Fruit fly (Drosophila melanogaster) whole organism, embryonic: Measurements from ENCODE around the gene Ac78C.
A peak's percentile ranks its signal among the peaks of the same experiment; 100 is the strongest.

Source experiments
- Abd-B ChIP-seq: fragments of 200-800 bp; sonication (Bioruptor generic); optimal IDR thresholded peaks from 2 replicates; lab custom pipeline; 2018; ENCODE audit warnings: missing biosample characterization, mild to moderate bottlenecking, missing genetic modification characterization, moderate library complexity
- C15 ChIP-seq: fragments of 200-800 bp; sonication (Bioruptor generic); IDR thresholded peaks from 3 replicates; pipeline ENCODE4 v1.3.6; 2022; ENCODE audit warnings: missing biosample characterization, missing genetic modification characterization
- CG10209 ChIP-seq: fragments of 200-800 bp; sonication (Bioruptor generic); optimal IDR thresholded peaks from 3 replicates; lab custom pipeline; 2017; ENCODE audit warnings: missing biosample characterization, mild to moderate bottlenecking, missing genetic modification characterization, missing genetic modification reagents
- CG10565 ChIP-seq: fragments of 200-800 bp; sonication (Bioruptor generic); optimal IDR thresholded peaks from 3 replicates; lab custom pipeline; 2016; ENCODE audit warnings: missing biosample characterization, mild to moderate bottlenecking, missing genetic modification characterization
- CG11560 ChIP-seq: fragments of 200-800 bp; sonication (Bioruptor generic); IDR thresholded peaks from 3 replicates; pipeline ENCODE4 v1.3.6; 2022; ENCODE audit warnings: missing biosample characterization, missing genetic modification characterization
- CG14667 ChIP-seq: fragments of 200-800 bp; sonication (Bioruptor generic); IDR thresholded peaks from 2 replicates; pipeline ENCODE4 v1.3.6; 2022; ENCODE audit warnings: missing biosample characterization, missing genetic modification characterization
- CG15011 ChIP-seq: fragments of 200-800 bp; sonication (Bioruptor generic); optimal IDR thresholded peaks from 3 replicates; lab custom pipeline; 2018; ENCODE audit warnings: missing biosample characterization, mild to moderate bottlenecking, missing genetic modification characterization
- CG15514 ChIP-seq: fragments of 200-800 bp; sonication (Bioruptor generic); optimal IDR thresholded peaks from 3 replicates; lab custom pipeline; 2017; ENCODE audit warnings: missing biosample characterization, missing genetic modification characterization, mild to moderate bottlenecking, moderate library complexity, missing genetic modification reagents
- CG16815 ChIP-seq: fragments of 200-800 bp; sonication (Bioruptor generic); optimal IDR thresholded peaks from 3 replicates; lab custom pipeline; 2017; ENCODE audit warnings: missing biosample characterization, mild to moderate bottlenecking, missing genetic modification characterization
- CG17328 ChIP-seq: fragments of 200-800 bp; sonication (Bioruptor generic); IDR thresholded peaks from 2 replicates; pipeline ENCODE4 v1.3.6; 2022; ENCODE audit warnings: missing biosample characterization, missing genetic modification characterization
- CG3847 ChIP-seq: fragments of 200-800 bp; sonication (Bioruptor generic); IDR thresholded peaks from 2 replicates; pipeline ENCODE4 v1.3.6; 2022; ENCODE audit warnings: missing biosample characterization, missing genetic modification characterization
- CG4707 ChIP-seq: fragments of 200-800 bp; sonication (Bioruptor generic); optimal IDR thresholded peaks from 2 replicates; lab custom pipeline; 2018; ENCODE audit warnings: missing biosample characterization, mild to moderate bottlenecking, missing genetic modification characterization, moderate library complexity
- CG6254 ChIP-seq: fragments of 200-800 bp; sonication (Bioruptor generic); optimal IDR thresholded peaks from 3 replicates; lab custom pipeline; 2017; ENCODE audit warnings: mild to moderate bottlenecking, missing biosample characterization, missing genetic modification reagents, missing genetic modification characterization
- CG6683 ChIP-seq: fragments of 200-800 bp; sonication (Bioruptor generic); optimal IDR thresholded peaks from 2 replicates; lab custom pipeline; 2017; ENCODE audit warnings: missing biosample characterization, mild to moderate bottlenecking, missing genetic modification characterization, missing genetic modification reagents
- CG6765 ChIP-seq: fragments of 200-800 bp; sonication (Bioruptor generic); optimal IDR thresholded peaks from 3 replicates; lab custom pipeline; 2017; ENCODE audit warnings: missing biosample characterization, mild to moderate bottlenecking, missing genetic modification characterization
- CG7987 ChIP-seq: fragments of 200-800 bp; sonication (Bioruptor generic); optimal IDR thresholded peaks from 2 replicates; lab custom pipeline; 2018; ENCODE audit warnings: missing biosample characterization, mild to moderate bottlenecking, missing genetic modification characterization, moderate library complexity
- CG9876 ChIP-seq: fragments of 200-800 bp; sonication (Bioruptor generic); optimal IDR thresholded peaks from 2 replicates; lab custom pipeline; 2016; ENCODE audit warnings: missing biosample characterization, missing genetic modification characterization
- CkIIα-i1 ChIP-seq: fragments of 200-800 bp; sonication (Bioruptor generic); IDR thresholded peaks from 2 replicates; pipeline ENCODE4 v1.3.6; 2022; ENCODE audit warnings: missing biosample characterization, missing genetic modification characterization
- Dek ChIP-seq: fragments of 200-800 bp; sonication (Bioruptor generic); optimal IDR thresholded peaks from 3 replicates; lab custom pipeline; 2019; ENCODE audit warnings: missing biosample characterization, mild to moderate bottlenecking, missing genetic modification characterization, moderate library complexity
- Drgx ChIP-seq: fragments of 200-800 bp; sonication (Bioruptor generic); IDR thresholded peaks from 2 replicates; pipeline ENCODE4 v1.3.6; 2022; ENCODE audit warnings: missing biosample characterization, missing genetic modification characterization
- Fer2 ChIP-seq: fragments of 200-800 bp; sonication (Bioruptor generic); optimal IDR thresholded peaks from 2 replicates; lab custom pipeline; 2018; ENCODE audit warnings: missing biosample characterization, mild to moderate bottlenecking, missing genetic modification characterization, moderate library complexity
- Hmx ChIP-seq: fragments of 200-800 bp; sonication (Bioruptor generic); optimal IDR thresholded peaks from 2 replicates; lab custom pipeline; 2016; ENCODE audit warnings: missing biosample characterization, missing genetic modification characterization
- MTF-1 ChIP-seq: fragments of 200-800 bp; sonication (Bioruptor generic); optimal IDR thresholded peaks from 2 replicates; lab custom pipeline; 2018; ENCODE audit warnings: missing biosample characterization, mild to moderate bottlenecking, missing genetic modification characterization, borderline replicate concordance
- Mes4 ChIP-seq: fragments of 200-800 bp; sonication (Bioruptor generic); optimal IDR thresholded peaks from 2 replicates; lab custom pipeline; 2016; ENCODE audit warnings: missing biosample characterization, missing genetic modification characterization
- Neu2 ChIP-seq: fragments of 200-800 bp; sonication (Bioruptor generic); optimal IDR thresholded peaks from 3 replicates; lab custom pipeline; 2016; ENCODE audit warnings: missing biosample characterization, missing genetic modification characterization, borderline replicate concordance
- PHDP ChIP-seq: fragments of 200-800 bp; sonication (Bioruptor generic); optimal IDR thresholded peaks from 3 replicates; lab custom pipeline; 2018; ENCODE audit warnings: missing biosample characterization, mild to moderate bottlenecking, missing genetic modification characterization, moderate library complexity
- Ravus ChIP-seq: fragments of 200-800 bp; sonication (Bioruptor generic); IDR thresholded peaks from 2 replicates; pipeline ENCODE4 v1.3.6; 2022; ENCODE audit warnings: missing biosample characterization, missing genetic modification characterization
- Scr ChIP-seq: fragments of 200-800 bp; sonication (Bioruptor generic); IDR thresholded peaks from 2 replicates; pipeline ENCODE4 v1.3.6; 2022; ENCODE audit warnings: missing biosample characterization, missing genetic modification characterization; ENCODE audit not compliant: partially characterized antibody
- abd-A ChIP-seq: fragments of 200-800 bp; sonication (Bioruptor generic); optimal IDR thresholded peaks from 3 replicates; lab custom pipeline; 2019; ENCODE audit warnings: missing biosample characterization, mild to moderate bottlenecking, missing genetic modification characterization, moderate library complexity
- ara ChIP-seq: fragments of 200-800 bp; sonication (Bioruptor generic); IDR thresholded peaks from 2 replicates; pipeline ENCODE4 v1.3.6; 2022; ENCODE audit warnings: missing biosample characterization, missing genetic modification characterization
- bcd ChIP-seq: fragments of 200-800 bp; sonication (Bioruptor generic); optimal IDR thresholded peaks from 2 replicates; lab custom pipeline; 2017; ENCODE audit warnings: missing biosample characterization, mild to moderate bottlenecking, missing genetic modification characterization
- cad ChIP-seq: fragments of >200 bp; optimal IDR thresholded peaks from 2 replicates; lab custom pipeline; 2017; ENCODE audit warnings: missing biosample characterization, missing genetic modification characterization
- chn ChIP-seq: fragments of 200-800 bp; sonication (Bioruptor generic); optimal IDR thresholded peaks from 2 replicates; lab custom pipeline; 2016; ENCODE audit warnings: missing biosample characterization, missing genetic modification characterization
- dpn ChIP-seq, 2 experiments: fragments of 200-800 bp; sonication (Bioruptor generic); optimal IDR thresholded peaks; 3 replicates each; lab custom pipeline; 2016; ENCODE audit warnings: missing biosample characterization in 2 of 2, missing genetic modification characterization in 2 of 2
- eve ChIP-seq, 2 experiments: fragments of >200 bp; optimal IDR thresholded peaks; 2 replicates each; lab custom pipeline; 2017; ENCODE audit warnings: missing biosample characterization in 2 of 2, missing genetic modification characterization in 2 of 2
- fu2 ChIP-seq: fragments of 200-800 bp; sonication (Bioruptor generic); optimal IDR thresholded peaks from 2 replicates; lab custom pipeline; 2016; ENCODE audit warnings: missing biosample characterization, missing genetic modification characterization
- gem ChIP-seq: fragments of 200-800 bp; sonication (Bioruptor generic); optimal IDR thresholded peaks from 2 replicates; lab custom pipeline; 2019; ENCODE audit warnings: missing biosample characterization, mild to moderate bottlenecking, missing genetic modification characterization, moderate library complexity
- kay ChIP-seq: fragments of 200-800 bp; sonication (Bioruptor generic); optimal IDR thresholded peaks from 2 replicates; lab custom pipeline; 2016; ENCODE audit warnings: missing biosample characterization, missing genetic modification characterization
- klu ChIP-seq: fragments of 200-800 bp; sonication (Bioruptor generic); IDR thresholded peaks from 2 replicates; pipeline ENCODE4 v1.3.6; 2022; ENCODE audit warnings: missing biosample characterization, missing genetic modification characterization
- nau ChIP-seq: fragments of 200-800 bp; sonication (Bioruptor generic); optimal IDR thresholded peaks from 3 replicates; lab custom pipeline; 2017; ENCODE audit warnings: missing biosample characterization, mild to moderate bottlenecking, missing genetic modification characterization, missing genetic modification reagents
- onecut ChIP-seq: fragments of 200-800 bp; sonication (Bioruptor generic); IDR thresholded peaks from 2 replicates; pipeline ENCODE4 v1.3.6; 2022; ENCODE audit warnings: missing biosample characterization, missing genetic modification characterization
- ranshi ChIP-seq: fragments of 200-800 bp; sonication (Bioruptor generic); IDR thresholded peaks from 2 replicates; pipeline ENCODE4 v1.3.6; 2022; ENCODE audit warnings: missing biosample characterization, missing genetic modification characterization
- repo ChIP-seq: fragments of 200-800 bp; sonication (Bioruptor generic); optimal IDR thresholded peaks from 2 replicates; lab custom pipeline; 2016; ENCODE audit warnings: missing biosample characterization, missing genetic modification characterization
- ro ChIP-seq: fragments of 200-800 bp; sonication (Bioruptor generic); IDR thresholded peaks from 2 replicates; pipeline ENCODE4 v1.3.6; 2022; ENCODE audit warnings: missing biosample characterization, missing genetic modification characterization
- sc ChIP-seq, 3 experiments: fragments of >200 bp in 2 of 3; fragments of 200-800 bp in 1 of 3; sonication (Bioruptor generic) in 1 of 3; optimal IDR thresholded peaks; 2 replicates in 2 of 3; 3 replicates in 1 of 3; lab custom pipeline; 2017; ENCODE audit warnings: mild to moderate bottlenecking in 1 of 3, missing biosample characterization in 1 of 3, missing genetic modification characterization in 1 of 3, missing genetic modification reagents in 1 of 3
- sens ChIP-seq: fragments of 200-800 bp; sonication (Bioruptor generic); peaks from one replicate; lab custom pipeline; 2016; ENCODE audit warnings: missing biosample characterization, missing genetic modification characterization
- slp2 ChIP-seq: fragments of 200-800 bp; sonication (Bioruptor generic); optimal IDR thresholded peaks from 2 replicates; lab custom pipeline; 2016; ENCODE audit warnings: missing biosample characterization, missing genetic modification characterization
- tio ChIP-seq: fragments of 200-800 bp; sonication (Bioruptor generic); optimal IDR thresholded peaks from 2 replicates; lab custom pipeline; 2017; ENCODE audit warnings: missing biosample characterization, missing genetic modification characterization, inconsistent platforms
- tna ChIP-seq: fragments of 200-800 bp; sonication (Bioruptor generic); IDR thresholded peaks from 2 replicates; pipeline ENCODE4 v1.3.6; 2022; ENCODE audit warnings: missing biosample characterization, missing genetic modification characterization; ENCODE audit not compliant: partially characterized antibody
- tx ChIP-seq: fragments of 200-800 bp; sonication (Bioruptor generic); optimal IDR thresholded peaks from 2 replicates; lab custom pipeline; 2016; ENCODE audit warnings: missing biosample characterization, missing genetic modification characterization

Gene Ac78C

dm6 chr3L:21171905-21172304, at the start of gene Ac78C (continued):
- peak; percentile 89 for TF ChIP-seq ranshi (GFP tag; lab: Robert Waterston, UW)
- peak; percentile 71 for TF ChIP-seq onecut (GFP tag; lab: Robert Waterston, UW)
- peak; percentile 46 for TF ChIP-seq Hmx (GFP tag; lab: Kevin White, UChicago)
- peak; percentile 88 for TF ChIP-seq abd-A (tag; lab: Kevin White, UChicago)
- peak; percentile 79 for TF ChIP-seq Abd-B (GFP tag; lab: Kevin White, UChicago)
- peak; percentile 67 for TF ChIP-seq CG9876 (GFP tag; lab: Kevin White, UChicago)
- TF ChIP-seq sens (GFP tag; lab: Kevin White, UChicago), result peak; percentile 94
- peak; percentile 84 for TF ChIP-seq tx (GFP tag; lab: Kevin White, UChicago)
- peak; percentile 77 for TF ChIP-seq fu2 (GFP tag; lab: Kevin White, UChicago)
- TF ChIP-seq tio (GFP tag; lab: Kevin White, UChicago), result peak; percentile 24
- TF ChIP-seq CkIIα-i1 (GFP tag; lab: Robert Waterston, UW), result peak; percentile 35; the same call in 1 of the 2 replicates
- peak; percentile 63 for TF ChIP-seq kay (GFP tag; lab: Kevin White, UChicago)
- peak; percentile 91 for TF ChIP-seq repo (GFP tag; lab: Kevin White, UChicago)
- TF ChIP-seq dpn (GFP tag; optimal IDR thresholded peaks at IDR 0.05; lab: Kevin White, UChicago), result peak; percentile 88 to 92
- peak; percentile 83 for TF ChIP-seq gem
- peak; percentile 45 for TF ChIP-seq Scr (GFP tag; lab: Robert Waterston, UW)
- TF ChIP-seq eve (GFP tag; optimal IDR thresholded peaks at IDR 0.05; lab: Kevin White, UChicago), result no peak
- peak; percentile 84 for TF ChIP-seq CG6765 (GFP tag; lab: Kevin White, UChicago)
- TF ChIP-seq Neu2 (GFP tag; lab: Kevin White, UChicago), result peak; percentile 7
- peak; percentile 86 for TF ChIP-seq CG6683 (GFP tag; lab: Kevin White, UChicago)
- TF ChIP-seq CG4707, result no peak
- TF ChIP-seq PHDP, result peak; percentile 86
- peak; percentile 82 for TF ChIP-seq nau (GFP tag; lab: Kevin White, UChicago)
- TF ChIP-seq CG16815 (GFP tag; lab: Kevin White, UChicago), result peak; percentile 58
- peak; percentile 68 for TF ChIP-seq CG14667 (GFP tag; lab: Robert Waterston, UW)
- peak; percentile 79 for TF ChIP-seq ara (GFP tag; lab: Robert Waterston, UW)
- peak; percentile 79 for TF ChIP-seq bcd (GFP tag; lab: Kevin White, UChicago)
- peak; percentile 69 for TF ChIP-seq chn (GFP tag; lab: Kevin White, UChicago)
- peak; percentile 64 for TF ChIP-seq tna
- TF ChIP-seq CG10209 (GFP tag; lab: Kevin White, UChicago), result peak; percentile 72
- TF ChIP-seq Dek, result peak; percentile 85
- peak; percentile 53 for TF ChIP-seq Mes4
- peak; percentile 56 for TF ChIP-seq slp2 (GFP tag; lab: Kevin White, UChicago)
- TF ChIP-seq klu, result peak; percentile 66
- TF ChIP-seq ro (GFP tag; lab: Robert Waterston, UW), result peak; percentile 43
- peak; percentile 72 for TF ChIP-seq CG17328 (GFP tag; lab: Robert Waterston, UW)
- TF ChIP-seq Fer2, result peak; percentile 88
- peak; percentile 50 for TF ChIP-seq Ravus (GFP tag; lab: Robert Waterston, UW)
- peak; percentile 70 for TF ChIP-seq CG15011
- TF ChIP-seq CG11560 (tag; lab: Robert Waterston, UW), result peak; percentile 45; the same call in 2 of the 3 replicates
- peak; percentile 90 for TF ChIP-seq Drgx (GFP tag; lab: Robert Waterston, UW)
- no peak for TF ChIP-seq cad (GFP tag; lab: Kevin White, UChicago)
- no peak for TF ChIP-seq sc (optimal IDR thresholded peaks at IDR 0.05; lab: Kevin White, UChicago)
- TF ChIP-seq sc (GFP tag; optimal IDR thresholded peaks at IDR 0.05; lab: Kevin White, UChicago), result no peak
- peak; percentile 42 for TF ChIP-seq CG6254 (GFP tag; lab: Kevin White, UChicago)
- TF ChIP-seq CG3847 (GFP tag; lab: Robert Waterston, UW), result peak; percentile 88
- TF ChIP-seq CG7987 (GFP tag; lab: Kevin White, UChicago), result peak; percentile 85
- TF ChIP-seq CG10565 (GFP tag; lab: Kevin White, UChicago), result no peak
- TF ChIP-seq C15 (GFP tag; lab: Robert Waterston, UW), result peak; percentile 74; the same call in 2 of the 3 replicates
- TF ChIP-seq MTF-1 (GFP tag; lab: Kevin White, UChicago), result peak; percentile 83
- peak; percentile 87 for TF ChIP-seq CG15514 (GFP tag; lab: Kevin White, UChicago)
